Worm (Caenorhabditis elegans) whole organism, L4 larva: Measurements from ENCODE around the gene F44F4.9.

Experiments used
- ama-1 ChIP-seq: fragments of 150-350 bp; optimal IDR thresholded peaks from 2 replicates; lab custom pipeline; 2014; ENCODE audit warnings: inconsistent platforms, mixed read lengths
- ceh-28 ChIP-seq: fragments of 150-350 bp; optimal IDR thresholded peaks from 2 replicates; lab custom pipeline; 2014; ENCODE audit warnings: missing biosample characterization, missing genetic modification reagents, missing genetic modification characterization
- ceh-32 ChIP-seq: sonication (generic microtip); optimal IDR thresholded peaks from 2 replicates; lab custom pipeline; 2016; ENCODE audit warnings: mild to moderate bottlenecking, missing genetic modification characterization, missing compliant biosample characterization; ENCODE audit not compliant: poor library complexity
- ceh-82 ChIP-seq: sonication (generic microtip); optimal IDR thresholded peaks from 2 replicates; lab custom pipeline; 2017; ENCODE audit warnings: missing biosample characterization, missing genetic modification characterization
- dpl-1 ChIP-seq: fragments of 150-350 bp; optimal IDR thresholded peaks from 2 replicates; lab custom pipeline; 2014; ENCODE audit warnings: missing biosample characterization, missing genetic modification reagents, missing genetic modification characterization
- nhr-11 ChIP-seq: fragments of 150-350 bp; optimal IDR thresholded peaks from 2 replicates; lab custom pipeline; 2014; ENCODE audit warnings: missing biosample characterization, missing genetic modification characterization
- nhr-28 ChIP-seq: fragments of 150-350 bp; optimal IDR thresholded peaks from 2 replicates; lab custom pipeline; 2014; ENCODE audit warnings: missing biosample characterization, missing genetic modification characterization
- nhr-76 ChIP-seq: fragments of 150-350 bp; optimal IDR thresholded peaks from 2 replicates; lab custom pipeline; 2014; ENCODE audit warnings: missing biosample characterization, missing genetic modification characterization
- php-3 ChIP-seq: fragments of 200-800 bp; sonication (Bioruptor generic); IDR thresholded peaks from 2 replicates; pipeline ENCODE4 v1.3.6; 2022; ENCODE audit warnings: missing genetic modification reagents, missing genetic modification characterization, missing compliant biosample characterization
- tag-97 ChIP-seq: fragments of 200-800 bp; sonication (Bioruptor generic); IDR thresholded peaks from 2 replicates; pipeline ENCODE4 v1.3.6; 2022; ENCODE audit warnings: missing genetic modification characterization, missing compliant biosample characterization

- TF ChIP-seq nhr-28 (tag; lab: Kevin White, UChicago) (no peak), php-3 (GFP tag; lab: Robert Waterston, UW) (no peak), nhr-76 (tag; lab: Kevin White, UChicago) (no peak), tag-97 (GFP tag; lab: Robert Waterston, UW) (no peak), dpl-1 (GFP tag; lab: Kevin White, UChicago) (no peak), ama-1 (no peak), ceh-82 (tag; lab: Kevin White, UChicago) (no peak), ceh-28 (tag; lab: Kevin White, UChicago) (no peak), nhr-11 (tag; lab: Kevin White, UChicago) (no peak), ceh-32 (no peak)
Observed at ce11 chrII:10885250-10885649, 30.4 kb downstream of the F44F4.9 start.
